Worm (Caenorhabditis elegans): ENCODE data around the gene F08F3.10.

DNA sequence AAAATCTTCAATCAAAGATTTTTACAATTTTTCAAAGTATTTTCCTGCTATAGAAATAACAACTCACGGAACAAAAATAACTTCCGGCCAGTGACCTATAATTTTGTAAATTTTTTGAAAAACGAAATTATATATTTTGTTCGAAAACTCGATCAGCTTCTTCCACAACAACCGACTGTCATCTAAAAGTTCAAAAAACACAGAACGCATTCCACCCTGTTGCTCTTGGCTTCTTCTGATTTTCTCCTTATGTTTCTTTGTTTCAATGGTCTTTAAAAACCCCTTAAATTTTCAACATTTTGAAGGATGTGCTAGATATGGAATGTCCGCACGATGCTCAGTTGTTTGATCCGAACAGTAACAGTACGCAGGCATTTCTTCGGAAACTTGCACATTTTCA, 8.1 kb upstream of the F08F3.10 start, which contains the start of gene dmsr-7:
- no peak for TF ChIP-seq unc-62 (GFP tag; optimal IDR thresholded peaks at IDR 0.05 in 1 of 2)
- TF ChIP-seq unc-62 (tag; optimal IDR thresholded peaks at IDR 0.05), result no peak
- TF ChIP-seq D1046.2 (GFP tag; IDR thresholded peaks at IDR 0.05), result no peak
- no peak for TF ChIP-seq unc-39 (tag; optimal IDR thresholded peaks at IDR 0.05)
- no peak for TF ChIP-seq dmd-9 (GFP tag; IDR thresholded peaks at IDR 0.05)
- TF ChIP-seq aha-1 (tag), result no peak

Measured in whole organism, L4 larva.